Worm (Caenorhabditis elegans) whole organism, L2 larva: ENCODE data around the gene znf-593.
"Not testable (repeated sequence)": the region's sequence is repeated elsewhere in the genome, so short reads cannot be mapped to it uniquely, and the experiment has no call there.

Source experiments
- C34F6.9 ChIP-seq: fragments of 150-350 bp; optimal IDR thresholded peaks from 2 replicates; lab custom pipeline; 2014; ENCODE audit warnings: missing biosample characterization, missing genetic modification characterization
- F13H6.1 ChIP-seq: sonication (generic microtip); optimal IDR thresholded peaks from 2 replicates; lab custom pipeline; 2016; ENCODE audit warnings: missing genetic modification characterization, missing compliant biosample characterization
- ZK546.5 ChIP-seq: sonication (generic microtip); optimal IDR thresholded peaks from 2 replicates; lab custom pipeline; 2017; ENCODE audit warnings: missing biosample characterization, missing genetic modification characterization
- alr-1 ChIP-seq: fragments of 150-350 bp; optimal IDR thresholded peaks from 2 replicates; lab custom pipeline; 2014; ENCODE audit warnings: missing biosample characterization, missing genetic modification characterization
- ama-1 ChIP-seq: fragments of 150-350 bp; optimal IDR thresholded peaks from 2 replicates; lab custom pipeline; 2018; ENCODE audit warnings: inconsistent platforms
- blmp-1 ChIP-seq: sonication (generic microtip); optimal IDR thresholded peaks from 2 replicates; lab custom pipeline; 2017; ENCODE audit warnings: missing genetic modification characterization, mild to moderate bottlenecking, missing compliant biosample characterization, antibody characterized with exemption, moderate library complexity; ENCODE audit not compliant: insufficient read depth
- ceh-82 ChIP-seq: fragments of 150-350 bp; optimal IDR thresholded peaks from 2 replicates; lab custom pipeline; 2014; ENCODE audit warnings: missing biosample characterization, missing genetic modification characterization
- crh-2 ChIP-seq: sonication (generic microtip); optimal IDR thresholded peaks from 2 replicates; lab custom pipeline; 2017; ENCODE audit warnings: missing biosample characterization, missing genetic modification characterization
- dmd-4 ChIP-seq: sonication (generic microtip); optimal IDR thresholded peaks from 2 replicates; lab custom pipeline; 2017; ENCODE audit warnings: missing biosample characterization, missing genetic modification characterization
- egl-27 ChIP-seq: sonication (generic microtip); optimal IDR thresholded peaks from 3 replicates; lab custom pipeline; 2017; ENCODE audit warnings: missing biosample characterization, missing genetic modification reagents, missing genetic modification characterization
- elt-1 ChIP-seq: fragments of 150-350 bp; optimal IDR thresholded peaks from 2 replicates; lab custom pipeline; 2014; ENCODE audit warnings: missing biosample characterization, missing genetic modification characterization
- elt-3 ChIP-seq: sonication (generic microtip); optimal IDR thresholded peaks from 2 replicates; lab custom pipeline; 2017; ENCODE audit warnings: missing biosample characterization, missing genetic modification characterization
- fos-1 ChIP-seq: fragments of 150-350 bp; optimal IDR thresholded peaks from 2 replicates; lab custom pipeline; 2014; ENCODE audit warnings: missing biosample characterization, missing genetic modification characterization
- lsy-2 ChIP-seq, 2 experiments: fragments of 150-350 bp in 1 of 2; sonication (generic microtip) in 1 of 2; optimal IDR thresholded peaks; 2 replicates each; lab custom pipeline; 2014 to 2017; ENCODE audit warnings: missing biosample characterization in 2 of 2, missing genetic modification characterization in 2 of 2
- mbf-1 ChIP-seq: sonication (generic microtip); optimal IDR thresholded peaks from 2 replicates; lab custom pipeline; 2017; ENCODE audit warnings: missing biosample characterization, missing genetic modification characterization
- mdl-1 ChIP-seq, 2 experiments: fragments of 150-350 bp in 1 of 2; sonication (generic microtip) in 1 of 2; optimal IDR thresholded peaks; 2 replicates each; lab custom pipeline; 2017; ENCODE audit warnings: missing biosample characterization in 2 of 2, missing genetic modification characterization in 2 of 2
- nhr-10 ChIP-seq: sonication (generic microtip); optimal IDR thresholded peaks from 2 replicates; lab custom pipeline; 2017; ENCODE audit warnings: missing biosample characterization, missing genetic modification characterization
- nhr-11 ChIP-seq: fragments of 150-350 bp; optimal IDR thresholded peaks from 2 replicates; lab custom pipeline; 2014; ENCODE audit warnings: missing biosample characterization, missing genetic modification characterization
- nhr-12 ChIP-seq: fragments of 150-350 bp; optimal IDR thresholded peaks from 2 replicates; lab custom pipeline; 2014; ENCODE audit warnings: missing biosample characterization, missing genetic modification characterization
- nhr-129 ChIP-seq: fragments of 150-350 bp; optimal IDR thresholded peaks from 2 replicates; lab custom pipeline; 2014; ENCODE audit warnings: missing biosample characterization, missing genetic modification characterization
- nhr-21 ChIP-seq: fragments of 150-350 bp; optimal IDR thresholded peaks from 2 replicates; lab custom pipeline; 2014; ENCODE audit warnings: missing biosample characterization, missing genetic modification characterization
- nhr-237 ChIP-seq: fragments of 150-350 bp; optimal IDR thresholded peaks from 2 replicates; lab custom pipeline; 2014; ENCODE audit warnings: missing biosample characterization, missing genetic modification characterization
- nhr-77 ChIP-seq: fragments of 150-350 bp; optimal IDR thresholded peaks from 2 replicates; lab custom pipeline; 2014; ENCODE audit warnings: missing biosample characterization, missing genetic modification characterization
- sem-4 ChIP-seq: fragments of 150-350 bp; optimal IDR thresholded peaks from 2 replicates; lab custom pipeline; 2014; ENCODE audit warnings: missing biosample characterization, missing genetic modification reagents, missing genetic modification characterization
- skn-1 ChIP-seq: sonication (generic microtip); optimal IDR thresholded peaks from 2 replicates; lab custom pipeline; 2017; ENCODE audit warnings: missing biosample characterization, missing genetic modification characterization
- sma-9 ChIP-seq, 2 experiments: fragments of 150-350 bp in 1 of 2; sonication (generic microtip) in 1 of 2; optimal IDR thresholded peaks; 2 replicates each; lab custom pipeline; 2014 to 2016; ENCODE audit warnings: missing genetic modification characterization in 2 of 2, mild to moderate bottlenecking in 1 of 2, missing biosample characterization in 1 of 2, missing compliant biosample characterization in 1 of 2, missing genetic modification reagents in 1 of 2, moderate library complexity in 1 of 2
- snpc-4 ChIP-seq: fragments of 150-350 bp; optimal IDR thresholded peaks from 2 replicates; lab custom pipeline; 2014; ENCODE audit warnings: missing biosample characterization, missing genetic modification characterization
- unc-39 ChIP-seq: fragments of 150-350 bp; optimal IDR thresholded peaks from 2 replicates; lab custom pipeline; 2014; ENCODE audit warnings: missing biosample characterization, missing genetic modification characterization
- unc-55 ChIP-seq: fragments of 150-350 bp; sonication (generic microtip); optimal IDR thresholded peaks from 3 replicates; lab custom pipeline; 2014; ENCODE audit warnings: missing biosample characterization, missing genetic modification reagents, missing genetic modification characterization
- unc-62 ChIP-seq: fragments of 150-350 bp; optimal IDR thresholded peaks from 2 replicates; lab custom pipeline; 2014; ENCODE audit warnings: missing biosample characterization, missing genetic modification reagents, missing genetic modification characterization
- zag-1 ChIP-seq: fragments of 150-350 bp; optimal IDR thresholded peaks from 2 replicates; lab custom pipeline; 2014; ENCODE audit warnings: missing biosample characterization, missing genetic modification characterization
- ztf-1 ChIP-seq: fragments of 200-800 bp; sonication (Bioruptor generic); conservative IDR thresholded peaks from 2 replicates; pipeline ENCODE4 v1.3.6; 2022; ENCODE audit warnings: missing genetic modification characterization, missing compliant biosample characterization
- ztf-11 ChIP-seq: sonication (generic microtip); optimal IDR thresholded peaks from 2 replicates; lab custom pipeline; 2017; ENCODE audit warnings: missing biosample characterization, missing genetic modification characterization
- ztf-4 ChIP-seq: fragments of 150-350 bp; optimal IDR thresholded peaks from 2 replicates; lab custom pipeline; 2014; ENCODE audit warnings: missing biosample characterization, missing genetic modification characterization

znf-593 gene

ce11 chrIII:11883694-11884093, 34.8 kb downstream of the znf-593 start, which contains the start of gene fbxb-22:
Gene fbxb-22 (minus strand): TSS chrIII:11883754.
- not testable (repeated sequence) for TF ChIP-seq C34F6.9 (tag; lab: Kevin White, UChicago); dmd-4 (tag; lab: Kevin White, UChicago); ztf-1 (GFP tag; lab: Robert Waterston, UW)

ce11 chrIII:11881549-11881948, 37.0 kb downstream of the znf-593 start:
- TF ChIP-seq fos-1 (tag; lab: Kevin White, UChicago) (peak; percentile 40), alr-1 (no peak), nhr-21 (tag; lab: Kevin White, UChicago) (no peak), zag-1 (no peak), nhr-10 (tag; lab: Kevin White, UChicago) (no peak), mdl-1 (tag; optimal IDR thresholded peaks at IDR 0.05; lab: Kevin White, UChicago) (no peak), elt-1 (tag; lab: Kevin White, UChicago) (no peak), C34F6.9 (tag; lab: Kevin White, UChicago) (no peak)
- TF ChIP-seq, all 48 proteins: peak for 1

- TF ChIP-seq fos-1 (tag; lab: Kevin White, UChicago) (peak; percentile 18), ZK546.5 (tag; lab: Kevin White, UChicago) (no peak), elt-1 (tag; lab: Kevin White, UChicago) (no peak), elt-3 (no peak), nhr-11 (tag; lab: Kevin White, UChicago) (no peak), ztf-4 (no peak), sem-4 (tag; lab: Kevin White, UChicago) (no peak), nhr-129 (tag; lab: Kevin White, UChicago) (no peak), crh-2 (tag; lab: Kevin White, UChicago) (peak; percentile 20), nhr-237 (no peak), unc-62 (no peak), blmp-1 (tag; lab: Kevin White, UChicago) (no peak)
These were observed 39.8 kb downstream of the znf-593 start, which contains the start of gene Y56A3A.6 for ce11 chrIII:11878751-11879150. Gene Y56A3A.6 (minus strand): TSS chrIII:11878803.

- TF ChIP-seq ztf-11 (tag; lab: Kevin White, UChicago) (no peak), nhr-77 (no peak), blmp-1 (tag; lab: Kevin White, UChicago) (no peak), ama-1 (lab: Kevin White, UChicago) (no peak), nhr-129 (tag; lab: Kevin White, UChicago) (no peak), lsy-2 (tag; optimal IDR thresholded peaks at IDR 0.05; lab: Kevin White, UChicago) (no peak), egl-27 (tag; lab: Kevin White, UChicago) (no peak), unc-62 (no peak), snpc-4 (tag; lab: Kevin White, UChicago) (no peak), sem-4 (tag; lab: Kevin White, UChicago) (no peak), unc-39 (tag; lab: Kevin White, UChicago) (no peak), unc-55 (GFP tag; lab: Kevin White, UChicago) (no peak), nhr-237 (no peak), crh-2 (tag; lab: Kevin White, UChicago) (no peak), nhr-11 (tag; lab: Kevin White, UChicago) (no peak)
These were observed 42.4 kb downstream of the znf-593 start for ce11 chrIII:11876130-11876529.

- TF ChIP-seq crh-2 (tag; lab: Kevin White, UChicago) (no peak), nhr-12 (tag; lab: Kevin White, UChicago) (no peak), unc-39 (tag; lab: Kevin White, UChicago) (no peak), fos-1 (tag; lab: Kevin White, UChicago) (no peak), C34F6.9 (tag; lab: Kevin White, UChicago) (no peak), sma-9 (GFP tag; optimal IDR thresholded peaks at IDR 0.05; lab: Kevin White, UChicago) (no peak), sma-9 (tag; optimal IDR thresholded peaks at IDR 0.05; lab: Kevin White, UChicago) (no peak), ceh-82 (tag; lab: Kevin White, UChicago) (no peak), unc-55 (GFP tag; lab: Kevin White, UChicago) (no peak), ztf-4 (no peak), ztf-1 (GFP tag; lab: Robert Waterston, UW) (no peak), nhr-237 (no peak), elt-3 (no peak), skn-1 (tag; lab: Kevin White, UChicago) (no peak), mbf-1 (tag; lab: Kevin White, UChicago) (no peak), F13H6.1 (tag; lab: Kevin White, UChicago) (no peak), sem-4 (tag; lab: Kevin White, UChicago) (no peak)
These were observed 44.3 kb downstream of the znf-593 start for ce11 chrIII:11874242-11874641.
